Worm (Caenorhabditis elegans): ENCODE measurements around the gene K02C4.3.

- TF ChIP-seq flt-1 (GFP tag; IDR thresholded peaks at IDR 0.05) (no peak), ztf-23 (GFP tag; IDR thresholded peaks at IDR 0.05) (no peak), tab-1 (GFP tag; IDR thresholded peaks at IDR 0.05) (no peak), ztf-29 (GFP tag; IDR thresholded peaks at IDR 0.05) (no peak), ref-1 (GFP tag; conservative IDR thresholded peaks at IDR 0.05) (no peak), T22C8.4 (GFP tag; IDR thresholded peaks at IDR 0.05) (no peak), med-1 (GFP tag; optimal IDR thresholded peaks at IDR 0.05; ENCODE audit: insufficient read depth) (no peak)
These were observed 48.8 kb downstream of the K02C4.3 start, which contains the start of gene C08B11.9 for ce11 chrII:8037863-8038262.
